Fruit fly (Drosophila melanogaster) whole organism, embryonic: ENCODE results near the gene CG17264.

Source experiments
- Abd-B ChIP-seq: fragments of 200-800 bp; sonication (Bioruptor generic); optimal IDR thresholded peaks from 2 replicates; lab custom pipeline; 2018; ENCODE audit warnings: missing biosample characterization, mild to moderate bottlenecking, missing genetic modification characterization, moderate library complexity
- Atf6 ChIP-seq: fragments of 200-800 bp; sonication (Bioruptor generic); IDR thresholded peaks from 2 replicates; pipeline ENCODE4 v1.3.6; 2022; ENCODE audit warnings: missing biosample characterization, missing genetic modification characterization
- Awh ChIP-seq: fragments of 200-800 bp; sonication (Bioruptor generic); IDR thresholded peaks from 2 replicates; pipeline ENCODE4, ENCODE4 v1.3.6; 2022; ENCODE audit warnings: missing biosample characterization, missing genetic modification characterization
- B-H2 ChIP-seq: fragments of 200-800 bp; sonication (Bioruptor generic); optimal IDR thresholded peaks from 2 replicates; lab custom pipeline; 2018; ENCODE audit warnings: missing biosample characterization, mild to moderate bottlenecking, missing genetic modification characterization
- BtbVII ChIP-seq: fragments of 200-800 bp; sonication (Bioruptor generic); optimal IDR thresholded peaks from 3 replicates; lab custom pipeline; 2017; ENCODE audit warnings: missing biosample characterization, mild to moderate bottlenecking, missing genetic modification characterization
- CG10147 ChIP-seq: fragments of 200-800 bp; sonication (Bioruptor generic); optimal IDR thresholded peaks from 2 replicates; lab custom pipeline; 2019; ENCODE audit warnings: missing biosample characterization, mild to moderate bottlenecking, missing genetic modification characterization, moderate library complexity
- CG10959 ChIP-seq: fragments of 200-800 bp; sonication (Bioruptor generic); IDR thresholded peaks from 2 replicates; pipeline ENCODE4 v1.3.6; 2022; ENCODE audit warnings: missing biosample characterization, missing genetic modification characterization
- CG12071 ChIP-seq: fragments of 200-800 bp; sonication (Bioruptor generic); optimal IDR thresholded peaks from 3 replicates; lab custom pipeline; 2018; ENCODE audit warnings: missing biosample characterization, mild to moderate bottlenecking, missing genetic modification characterization
- CG12219 ChIP-seq: fragments of 200-800 bp; sonication (Bioruptor generic); optimal IDR thresholded peaks from 3 replicates; lab custom pipeline; 2018; ENCODE audit warnings: missing biosample characterization, mild to moderate bottlenecking, missing genetic modification characterization
- CG12391 ChIP-seq: fragments of 200-800 bp; sonication (Bioruptor generic); optimal IDR thresholded peaks from 3 replicates; lab custom pipeline; 2018; ENCODE audit warnings: missing biosample characterization, mild to moderate bottlenecking, missing genetic modification characterization, moderate library complexity
- CG14860 ChIP-seq: fragments of 200-800 bp; sonication (Bioruptor generic); IDR thresholded peaks from 3 replicates; pipeline ENCODE4 v1.3.6; 2022; ENCODE audit warnings: missing biosample characterization, missing genetic modification characterization; ENCODE audit not compliant: partially characterized antibody
- CG15011 ChIP-seq: fragments of 200-800 bp; sonication (Bioruptor generic); optimal IDR thresholded peaks from 3 replicates; lab custom pipeline; 2018; ENCODE audit warnings: missing biosample characterization, mild to moderate bottlenecking, missing genetic modification characterization
- CG15269 ChIP-seq: fragments of 200-800 bp; sonication (Bioruptor generic); optimal IDR thresholded peaks from 2 replicates; lab custom pipeline; 2018; ENCODE audit warnings: missing biosample characterization, mild to moderate bottlenecking, missing genetic modification characterization, moderate library complexity
- CG16813 ChIP-seq: fragments of 200-800 bp; sonication (Bioruptor generic); IDR thresholded peaks from 3 replicates; pipeline ENCODE4 v1.3.6; 2022; ENCODE audit warnings: missing biosample characterization, missing genetic modification characterization; ENCODE audit not compliant: partially characterized antibody
- CG17829 ChIP-seq: fragments of 200-800 bp; optimal IDR thresholded peaks from 2 replicates; lab custom pipeline; 2019; ENCODE audit warnings: missing biosample characterization, mild to moderate bottlenecking, missing genetic modification characterization, moderate library complexity
- CG18476 ChIP-seq: fragments of 200-800 bp; sonication (Bioruptor generic); optimal IDR thresholded peaks from 2 replicates; lab custom pipeline; 2016; ENCODE audit warnings: missing biosample characterization, mild to moderate bottlenecking, missing genetic modification characterization
- CG31441 ChIP-seq: fragments of 200-800 bp; sonication (Bioruptor generic); IDR thresholded peaks from 2 replicates; pipeline ENCODE4 v1.3.6; 2022; ENCODE audit warnings: missing biosample characterization, missing genetic modification characterization
- CG3163 ChIP-seq: fragments of 200-800 bp; sonication (Bioruptor generic); optimal IDR thresholded peaks from 3 replicates; lab custom pipeline; 2016; ENCODE audit warnings: missing biosample characterization, missing genetic modification characterization
- CG32772 ChIP-seq: fragments of 200-800 bp; sonication (Bioruptor generic); IDR thresholded peaks from 2 replicates; pipeline ENCODE4 v1.3.6; 2022; ENCODE audit warnings: missing biosample characterization, missing genetic modification characterization
- CG33557 ChIP-seq: fragments of 200-800 bp; sonication (Bioruptor generic); optimal IDR thresholded peaks from 2 replicates; lab custom pipeline; 2019; ENCODE audit warnings: missing biosample characterization, mild to moderate bottlenecking, missing genetic modification characterization, moderate library complexity
- CG3847 ChIP-seq: fragments of 200-800 bp; sonication (Bioruptor generic); IDR thresholded peaks from 2 replicates; pipeline ENCODE4 v1.3.6; 2022; ENCODE audit warnings: missing biosample characterization, missing genetic modification characterization
- CG4820 ChIP-seq: fragments of 200-800 bp; sonication (Bioruptor generic); optimal IDR thresholded peaks from 3 replicates; lab custom pipeline; 2016; ENCODE audit warnings: missing biosample characterization, missing genetic modification characterization
- CG6272 ChIP-seq: fragments of 200-800 bp; sonication (Bioruptor generic); IDR thresholded peaks from 2 replicates; pipeline ENCODE4 v1.3.6; 2022; ENCODE audit warnings: missing biosample characterization, missing genetic modification characterization
- CG6654 ChIP-seq: fragments of 200-800 bp; sonication (Bioruptor generic); optimal IDR thresholded peaks from 2 replicates; lab custom pipeline; 2017; ENCODE audit warnings: missing biosample characterization, mild to moderate bottlenecking, missing genetic modification characterization
- CG7372 ChIP-seq: fragments of 200-800 bp; sonication (Bioruptor generic); IDR thresholded peaks from 2 replicates; pipeline ENCODE4 v1.3.6; 2022; ENCODE audit warnings: missing biosample characterization, missing genetic modification characterization
- CG8924 ChIP-seq: fragments of 200-800 bp; optimal IDR thresholded peaks from 3 replicates; lab custom pipeline; 2019; ENCODE audit warnings: missing biosample characterization, mild to moderate bottlenecking, missing genetic modification characterization, moderate library complexity
- CG9727 ChIP-seq: fragments of 200-800 bp; sonication (Bioruptor generic); optimal IDR thresholded peaks from 3 replicates; lab custom pipeline; 2017; ENCODE audit warnings: missing biosample characterization, mild to moderate bottlenecking, missing genetic modification characterization
- CG9817 ChIP-seq: fragments of 200-800 bp; sonication (Bioruptor generic); optimal IDR thresholded peaks from 2 replicates; lab custom pipeline; 2018; ENCODE audit warnings: missing biosample characterization, mild to moderate bottlenecking, missing genetic modification characterization, moderate library complexity
- Deaf1 ChIP-seq: fragments of 200-800 bp; optimal IDR thresholded peaks from 3 replicates; lab custom pipeline; 2019; ENCODE audit warnings: missing biosample characterization, mild to moderate bottlenecking, missing genetic modification characterization, moderate library complexity
- PHDP ChIP-seq: fragments of 200-800 bp; sonication (Bioruptor generic); optimal IDR thresholded peaks from 3 replicates; lab custom pipeline; 2018; ENCODE audit warnings: missing biosample characterization, mild to moderate bottlenecking, missing genetic modification characterization, moderate library complexity
- Pdp1 ChIP-seq, 2 experiments: fragments of 200-800 bp; sonication (Bioruptor generic); optimal IDR thresholded peaks; 3 replicates each; lab custom pipeline; 2016; ENCODE audit warnings: missing biosample characterization in 2 of 2, missing genetic modification characterization in 2 of 2, mild to moderate bottlenecking in 1 of 2, moderate library complexity in 1 of 2
- Sin3A ChIP-seq: fragments of >200 bp; optimal IDR thresholded peaks from 2 replicates; lab custom pipeline; 2018
- Vsx1 ChIP-seq: fragments of 200-800 bp; sonication (Bioruptor generic); optimal IDR thresholded peaks from 2 replicates; lab custom pipeline; 2017; ENCODE audit warnings: missing biosample characterization, mild to moderate bottlenecking, missing genetic modification characterization, missing genetic modification reagents
- ab ChIP-seq: fragments of 200-800 bp; sonication (Bioruptor generic); optimal IDR thresholded peaks from 2 replicates; lab custom pipeline; 2016; ENCODE audit warnings: missing biosample characterization, missing genetic modification characterization
- ara ChIP-seq: fragments of 200-800 bp; sonication (Bioruptor generic); IDR thresholded peaks from 2 replicates; pipeline ENCODE4 v1.3.6; 2022; ENCODE audit warnings: missing biosample characterization, missing genetic modification characterization
- az2 ChIP-seq: fragments of 200-800 bp; sonication (Bioruptor generic); optimal IDR thresholded peaks from 3 replicates; lab custom pipeline; 2016; ENCODE audit warnings: missing biosample characterization, missing genetic modification characterization
- cad ChIP-seq: fragments of >200 bp; optimal IDR thresholded peaks from 2 replicates; lab custom pipeline; 2017; ENCODE audit warnings: missing biosample characterization, missing genetic modification characterization
- crol ChIP-seq: fragments of 200-800 bp; sonication (Bioruptor generic); IDR thresholded peaks from 2 replicates; pipeline ENCODE4 v1.3.6; 2022; ENCODE audit warnings: missing biosample characterization, missing genetic modification characterization
- dan ChIP-seq: fragments of 200-800 bp; sonication (Bioruptor generic); IDR thresholded peaks from 2 replicates; pipeline ENCODE4 v1.3.6; 2022; ENCODE audit warnings: missing biosample characterization, missing genetic modification characterization
- dysf ChIP-seq: fragments of 200-800 bp; sonication (Bioruptor generic); IDR thresholded peaks from 3 replicates; pipeline ENCODE4 v1.3.6; 2022; ENCODE audit warnings: missing biosample characterization, missing genetic modification characterization
- eve ChIP-seq, 2 experiments: fragments of >200 bp; optimal IDR thresholded peaks; 2 replicates each; lab custom pipeline; 2017; ENCODE audit warnings: missing biosample characterization in 2 of 2, missing genetic modification characterization in 2 of 2
- lov ChIP-seq, 2 experiments: fragments of 200-800 bp in 1 of 2; fragments of >200 bp in 1 of 2; sonication (Bioruptor generic) in 1 of 2; IDR thresholded peaks in 1 of 2; optimal IDR thresholded peaks in 1 of 2; 2 replicates in 1 of 2; 3 replicates in 1 of 2; pipeline versions ENCODE4 v1.3.6 to Lab custom; 2017 to 2022; ENCODE audit warnings: missing biosample characterization in 1 of 2, missing genetic modification characterization in 1 of 2
- onecut ChIP-seq: fragments of 200-800 bp; sonication (Bioruptor generic); IDR thresholded peaks from 2 replicates; pipeline ENCODE4 v1.3.6; 2022; ENCODE audit warnings: missing biosample characterization, missing genetic modification characterization
- pfk ChIP-seq: fragments of 200-800 bp; sonication (Bioruptor generic); optimal IDR thresholded peaks from 2 replicates; lab custom pipeline; 2018; ENCODE audit warnings: missing biosample characterization, mild to moderate bottlenecking, missing genetic modification characterization, moderate library complexity
- prd ChIP-seq, 3 experiments: fragments of >200 bp in 2 of 3; fragments of 200-800 bp in 1 of 3; sonication (Bioruptor generic) in 1 of 3; optimal IDR thresholded peaks in 2 of 3; IDR thresholded peaks in 1 of 3; 2 replicates in 2 of 3; 3 replicates in 1 of 3; pipeline versions ENCODE4 v1.3.6 to Lab custom; 2017 to 2022; ENCODE audit warnings: missing biosample characterization in 1 of 3, missing genetic modification characterization in 1 of 3
- pum ChIP-seq: fragments of 200-800 bp; sonication (Bioruptor generic); optimal IDR thresholded peaks from 2 replicates; lab custom pipeline; 2016; ENCODE audit warnings: missing biosample characterization, missing genetic modification characterization
- tgo ChIP-seq: fragments of 200-800 bp; sonication (Bioruptor generic); IDR thresholded peaks from 3 replicates; pipeline ENCODE4 v1.3.6; 2022; ENCODE audit warnings: missing biosample characterization, missing genetic modification characterization
- tio ChIP-seq: fragments of 200-800 bp; sonication (Bioruptor generic); optimal IDR thresholded peaks from 2 replicates; lab custom pipeline; 2017; ENCODE audit warnings: missing biosample characterization, missing genetic modification characterization, inconsistent platforms
- toy ChIP-seq: fragments of 200-800 bp; sonication (Bioruptor generic); IDR thresholded peaks from 2 replicates; pipeline ENCODE4 v1.3.6; 2022; ENCODE audit warnings: missing biosample characterization, missing genetic modification characterization
- vfl ChIP-seq: fragments of 200-800 bp; sonication (Bioruptor generic); optimal IDR thresholded peaks from 2 replicates; lab custom pipeline; 2016; ENCODE audit warnings: missing biosample characterization, missing genetic modification characterization
- zfh2 ChIP-seq: fragments of 200-800 bp; sonication (Bioruptor generic); optimal IDR thresholded peaks from 2 replicates; lab custom pipeline; 2016; ENCODE audit warnings: missing biosample characterization, missing genetic modification characterization

The CG17264 gene

DNA sequence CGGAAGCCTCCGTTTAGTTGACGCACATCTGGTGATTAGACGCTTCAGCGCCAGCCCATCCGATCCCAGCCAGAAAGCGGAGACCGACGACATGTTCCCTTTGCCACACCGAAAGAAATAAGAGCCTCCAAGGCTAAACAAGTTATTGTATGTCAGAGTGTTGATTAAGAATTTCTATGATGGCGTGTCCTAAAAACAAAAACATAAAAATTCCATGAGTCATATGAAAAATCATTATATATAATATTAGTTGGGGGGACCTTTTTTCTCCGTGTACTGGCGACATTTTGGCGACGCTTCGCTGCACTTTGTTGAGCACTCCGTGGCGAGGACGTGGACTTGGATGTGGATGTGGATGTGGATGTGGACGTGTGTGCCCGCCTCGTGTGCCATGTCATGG is 5.5 kb upstream of the CG17264 start (continued):
- TF ChIP-seq CG12219, result no peak
- TF ChIP-seq CG32772 (GFP tag; lab: Robert Waterston, UW), result 0 out of 2 replicates have a peak, but pooled peaks have one; percentile 27
- TF ChIP-seq CG8924 (tag; lab: Kevin White, UChicago), result no peak
- no peak for TF ChIP-seq tio
- no peak for TF ChIP-seq CG3847 (GFP tag; lab: Robert Waterston, UW)
- TF ChIP-seq cad (GFP tag; lab: Kevin White, UChicago), result no peak
- no peak for TF ChIP-seq Abd-B
- TF ChIP-seq CG18476 (GFP tag; lab: Kevin White, UChicago), result no peak
- TF ChIP-seq B-H2, result no peak
- no peak for TF ChIP-seq Deaf1 (tag; lab: Kevin White, UChicago)
- no peak for TF ChIP-seq CG6654
- TF ChIP-seq CG12071 (GFP tag; lab: Kevin White, UChicago), result no peak
- TF ChIP-seq CG10147 (GFP tag; lab: Kevin White, UChicago), result no peak
- no peak for TF ChIP-seq Sin3A (lab: Kevin White, UChicago)
- peak; percentile 4 for TF ChIP-seq CG4820 (GFP tag; lab: Kevin White, UChicago)
- no peak for TF ChIP-seq CG3163 (GFP tag; lab: Kevin White, UChicago)
- TF ChIP-seq PHDP (tag; lab: Kevin White, UChicago), result peak; percentile 26
- peak; percentile 35 for TF ChIP-seq CG9727 (GFP tag; lab: Kevin White, UChicago)
- TF ChIP-seq ab (GFP tag; lab: Kevin White, UChicago), result no peak
- peak; percentile 48 for TF ChIP-seq ara (GFP tag; lab: Robert Waterston, UW)
- TF ChIP-seq CG9817 (tag; lab: Kevin White, UChicago), result no peak
- no peak for TF ChIP-seq CG16813 (GFP tag; lab: Robert Waterston, UW)
- no peak for TF ChIP-seq vfl (GFP tag; lab: Kevin White, UChicago)
- TF ChIP-seq dysf (GFP tag; lab: Robert Waterston, UW), result peak; percentile 59; the same call in 2 of the 3 replicates
- no peak for TF ChIP-seq Pdp1 (GFP tag; optimal IDR thresholded peaks at IDR 0.05; lab: Kevin White, UChicago)
- no peak for TF ChIP-seq zfh2 (GFP tag; lab: Kevin White, UChicago)
- TF ChIP-seq CG6272 (GFP tag; lab: Robert Waterston, UW), result no peak
- peak; percentile 13 for TF ChIP-seq az2 (GFP tag; lab: Kevin White, UChicago)
- no peak for TF ChIP-seq CG15011 (GFP tag; lab: Kevin White, UChicago)
- no peak for TF ChIP-seq BtbVII (GFP tag; lab: Kevin White, UChicago)
- no peak for TF ChIP-seq eve (GFP tag; optimal IDR thresholded peaks at IDR 0.05; lab: Kevin White, UChicago)
- TF ChIP-seq lov (optimal IDR thresholded peaks at IDR 0.05; lab: Kevin White, UChicago), result no peak
- no peak for TF ChIP-seq lov (GFP tag; IDR thresholded peaks at IDR 0.05; lab: Robert Waterston, UW)
- TF ChIP-seq toy (GFP tag; lab: Robert Waterston, UW), result no peak
- no peak for TF ChIP-seq CG14860 (GFP tag; lab: Robert Waterston, UW)
- no peak for TF ChIP-seq dan
- no peak for TF ChIP-seq tgo (GFP tag; lab: Robert Waterston, UW)
- 0 out of 2 replicates have a peak, but pooled peaks have one; percentile 7 for TF ChIP-seq CG10959 (GFP tag; lab: Robert Waterston, UW)
- TF ChIP-seq prd (optimal IDR thresholded peaks at IDR 0.05; lab: Kevin White, UChicago), result no peak
- TF ChIP-seq prd (GFP tag; IDR thresholded peaks at IDR 0.05; lab: Robert Waterston, UW), result peak; percentile 55; the same call in 1 of the 3 replicates
- TF ChIP-seq Vsx1 (GFP tag; lab: Kevin White, UChicago), result no peak
- no peak for TF ChIP-seq onecut (GFP tag; lab: Robert Waterston, UW)
- peak; percentile 45 for TF ChIP-seq CG31441 (GFP tag; lab: Robert Waterston, UW)
- no peak for TF ChIP-seq crol (GFP tag; lab: Robert Waterston, UW)
- TF ChIP-seq Awh (GFP tag; lab: Robert Waterston, UW), result no peak
- TF ChIP-seq CG7372 (GFP tag; lab: Robert Waterston, UW), result no peak
- no peak for TF ChIP-seq CG33557 (GFP tag; lab: Kevin White, UChicago)
- no peak for TF ChIP-seq pum (GFP tag; lab: Kevin White, UChicago)
- no peak for TF ChIP-seq pfk (GFP tag; lab: Kevin White, UChicago)
- TF ChIP-seq CG12391 (tag; lab: Kevin White, UChicago), result peak; percentile 18
- peak; percentile 53 for TF ChIP-seq CG17829
- TF ChIP-seq CG15269 (tag; lab: Kevin White, UChicago), result no peak
- TF ChIP-seq Atf6 (GFP tag; lab: Robert Waterston, UW), result no peak
